Worm (Caenorhabditis elegans): ENCODE results near the gene ZK418.10.
A peak's percentile ranks its signal among the peaks of the same experiment; 100 is the strongest.

ZK418.10 gene

ce11 chrIII:7111793-7112192 lies 21.3 kb upstream of the ZK418.10 start, which contains the start of gene B0280.7:
Gene B0280.7, minus strand, starts transcription at chrIII:7111893.
- TF ChIP-seq F13H6.1 (tag; optimal IDR thresholded peaks at IDR 0.05), result no peak
- TF ChIP-seq pqm-1 (tag; optimal IDR thresholded peaks at IDR 0.05), result no peak
- TF ChIP-seq fkh-10 (GFP tag; optimal IDR thresholded peaks at IDR 0.05), result no peak
- TF ChIP-seq lim-6 (tag; optimal IDR thresholded peaks at IDR 0.05), result no peak
- no peak for TF ChIP-seq ceh-48 (tag; optimal IDR thresholded peaks at IDR 0.05)
- no peak for TF ChIP-seq lin-11 (tag; optimal IDR thresholded peaks at IDR 0.05)
- no peak for TF ChIP-seq ceh-2 (tag; optimal IDR thresholded peaks at IDR 0.05)

- TF ChIP-seq odd-2 (tag; optimal IDR thresholded peaks at IDR 0.05), result no peak
- peak; percentile 85 for TF ChIP-seq elt-2 (tag; optimal IDR thresholded peaks at IDR 0.05)
Measured at ce11 chrIII:7107965-7108364, 17.5 kb upstream of the ZK418.10 start, which contains the start of gene odd-1. Gene odd-1, plus strand, starts transcription at chrIII:7108313.

- no peak for TF ChIP-seq hlh-13 (GFP tag; optimal IDR thresholded peaks at IDR 0.05)
- no peak for TF ChIP-seq ztf-16 (tag; optimal IDR thresholded peaks at IDR 0.05)
- no peak for TF ChIP-seq che-1 (tag; optimal IDR thresholded peaks at IDR 0.05)
- TF ChIP-seq eyg-1 (tag; optimal IDR thresholded peaks at IDR 0.05), result no peak
- TF ChIP-seq Y22D7AL.16 (tag; optimal IDR thresholded peaks at IDR 0.05), result no peak
- TF ChIP-seq tbx-2 (tag; optimal IDR thresholded peaks at IDR 0.05), result no peak
Measured at ce11 chrIII:7106854-7107253, 16.4 kb upstream of the ZK418.10 start.

ce11 chrIII:7103940-7104440 lies 13.5 kb upstream of the ZK418.10 start, which contains the start of gene cpg-2:
Gene cpg-2, minus strand, starts transcription at chrIII:7103990.
- TF ChIP-seq pax-1 (tag; optimal IDR thresholded peaks at IDR 0.05), result no peak

- no peak for TF ChIP-seq npax-4 (tag; optimal IDR thresholded peaks at IDR 0.05)
- TF ChIP-seq ceh-9 (tag; optimal IDR thresholded peaks at IDR 0.05), result no peak
- TF ChIP-seq unc-3 (GFP tag; conservative IDR thresholded peaks at IDR 0.05), result no peak
- no peak for TF ChIP-seq unc-3 (tag; optimal IDR thresholded peaks at IDR 0.05)
- no peak for TF ChIP-seq pha-2 (tag; optimal IDR thresholded peaks at IDR 0.05)
- no peak for TF ChIP-seq ceh-24 (tag; optimal IDR thresholded peaks at IDR 0.05)
- no peak for TF ChIP-seq sox-2 (GFP tag; IDR thresholded peaks at IDR 0.05)
- no peak for TF ChIP-seq ceh-30 (tag; optimal IDR thresholded peaks at IDR 0.05)
- no peak for TF ChIP-seq ceh-31 (tag; optimal IDR thresholded peaks at IDR 0.05)
- no peak for TF ChIP-seq syd-9 (tag; optimal IDR thresholded peaks at IDR 0.05)
- TF ChIP-seq fax-1 (tag; optimal IDR thresholded peaks at IDR 0.05), result no peak
- TF ChIP-seq ceh-45 (GFP tag; IDR thresholded peaks at IDR 0.05), result no peak
Measured at ce11 chrIII:7101814-7102477, 11.5 kb upstream of the ZK418.10 start.

- TF ChIP-seq ceh-45 (GFP tag; IDR thresholded peaks at IDR 0.05) (no peak), Y22D7AL.16 (tag; optimal IDR thresholded peaks at IDR 0.05) (no peak), sox-2 (GFP tag; IDR thresholded peaks at IDR 0.05) (no peak), pha-2 (tag; optimal IDR thresholded peaks at IDR 0.05) (no peak), unc-3 (GFP tag; conservative IDR thresholded peaks at IDR 0.05) (no peak), unc-3 (tag; optimal IDR thresholded peaks at IDR 0.05) (no peak), ceh-24 (tag; optimal IDR thresholded peaks at IDR 0.05) (no peak), odd-2 (tag; optimal IDR thresholded peaks at IDR 0.05) (no peak), gmeb-2 (tag; optimal IDR thresholded peaks at IDR 0.05) (no peak), lin-11 (tag; optimal IDR thresholded peaks at IDR 0.05) (no peak), che-1 (tag; optimal IDR thresholded peaks at IDR 0.05) (no peak), ceh-6 (GFP tag; optimal IDR thresholded peaks at IDR 0.05) (no peak), nhr-232 (tag; optimal IDR thresholded peaks at IDR 0.05) (no peak), ztf-16 (tag; optimal IDR thresholded peaks at IDR 0.05) (no peak), K09A11.1 (tag; optimal IDR thresholded peaks at IDR 0.05; ENCODE audit: insufficient read depth) (no peak)
Measured at ce11 chrIII:7100001-7100400, 9.5 kb upstream of the ZK418.10 start, which contains the start of gene ZK418.11. Gene ZK418.11, plus strand, starts transcription at chrIII:7100289.
